Worm (Caenorhabditis elegans) whole organism, late embryonic: ENCODE results near the gene K10D11.5.

Source experiments
- C08G9.2 ChIP-seq: sonication (generic microtip); optimal IDR thresholded peaks from 2 replicates; lab custom pipeline; 2016; ENCODE audit warnings: mild to moderate bottlenecking, missing genetic modification characterization, moderate library complexity, missing compliant biosample characterization
- F13H6.1 ChIP-seq: sonication (generic microtip); optimal IDR thresholded peaks from 2 replicates; lab custom pipeline; 2016; ENCODE audit warnings: missing genetic modification characterization, missing compliant biosample characterization
- K09A11.1 ChIP-seq: sonication (generic microtip); optimal IDR thresholded peaks from 2 replicates; lab custom pipeline; 2017; ENCODE audit warnings: antibody characterized with exemption, mild to moderate bottlenecking, missing genetic modification characterization, missing compliant biosample characterization; ENCODE audit not compliant: insufficient read depth
- T23F11.4 ChIP-seq: fragments of 200-800 bp; sonication (Bioruptor generic); optimal IDR thresholded peaks from 2 replicates; lab custom pipeline; 2018; ENCODE audit warnings: mild to moderate bottlenecking, missing genetic modification characterization, missing compliant biosample characterization
- Y22D7AL.16 ChIP-seq: sonication (generic microtip); optimal IDR thresholded peaks from 2 replicates; lab custom pipeline; 2016; ENCODE audit warnings: missing genetic modification characterization, missing compliant biosample characterization
- ahr-1 ChIP-seq: sonication (generic microtip); optimal IDR thresholded peaks from 2 replicates; lab custom pipeline; 2016; ENCODE audit warnings: missing genetic modification characterization, missing compliant biosample characterization
- ceh-18 ChIP-seq: sonication (generic microtip); optimal IDR thresholded peaks from 2 replicates; lab custom pipeline; 2016; ENCODE audit warnings: missing genetic modification characterization, missing compliant biosample characterization
- ceh-22 ChIP-seq: sonication (generic microtip); optimal IDR thresholded peaks from 2 replicates; lab custom pipeline; 2017; ENCODE audit warnings: missing biosample characterization, missing genetic modification characterization
- ceh-30 ChIP-seq: fragments of 150-350 bp; optimal IDR thresholded peaks from 2 replicates; lab custom pipeline; 2014; ENCODE audit warnings: missing biosample characterization, missing genetic modification characterization
- che-1 ChIP-seq: sonication (generic microtip); optimal IDR thresholded peaks from 2 replicates; lab custom pipeline; 2016; ENCODE audit warnings: mild to moderate bottlenecking, missing genetic modification characterization, missing compliant biosample characterization
- dve-1 ChIP-seq: sonication (generic microtip); optimal IDR thresholded peaks from 2 replicates; lab custom pipeline; 2017; ENCODE audit warnings: antibody characterized with exemption, mild to moderate bottlenecking, missing genetic modification characterization, missing compliant biosample characterization
- elt-2 ChIP-seq: sonication (generic microtip); optimal IDR thresholded peaks from 2 replicates; lab custom pipeline; 2016; ENCODE audit warnings: missing genetic modification reagents, missing genetic modification characterization, missing compliant biosample characterization
- ets-4 ChIP-seq: sonication (generic microtip); optimal IDR thresholded peaks from 2 replicates; lab custom pipeline; 2016; ENCODE audit warnings: missing genetic modification characterization, missing compliant biosample characterization
- fkh-10 ChIP-seq: fragments of 150-350 bp; optimal IDR thresholded peaks from 2 replicates; lab custom pipeline; 2014; ENCODE audit warnings: missing biosample characterization, missing genetic modification reagents, missing genetic modification characterization
- gmeb-2 ChIP-seq: sonication (generic microtip); optimal IDR thresholded peaks from 2 replicates; lab custom pipeline; 2016; ENCODE audit warnings: missing genetic modification characterization, inconsistent platforms, missing compliant biosample characterization
- hlh-15 ChIP-seq: sonication (generic microtip); optimal IDR thresholded peaks from 2 replicates; lab custom pipeline; 2016; ENCODE audit warnings: missing genetic modification characterization, missing compliant biosample characterization
- hlh-30 ChIP-seq: sonication (generic microtip); optimal IDR thresholded peaks from 2 replicates; lab custom pipeline; 2017; ENCODE audit warnings: antibody characterized with exemption, missing genetic modification characterization, missing compliant biosample characterization; ENCODE audit not compliant: insufficient read depth
- hlh-8 ChIP-seq: sonication (generic microtip); optimal IDR thresholded peaks from 2 replicates; lab custom pipeline; 2016; ENCODE audit warnings: missing genotype, missing genetic modification characterization, missing compliant biosample characterization
- mec-3 ChIP-seq: sonication (generic microtip); optimal IDR thresholded peaks from 2 replicates; lab custom pipeline; 2016; ENCODE audit warnings: borderline replicate concordance, missing genetic modification characterization, missing compliant biosample characterization
- nhr-11 ChIP-seq: fragments of 150-350 bp; optimal IDR thresholded peaks from 2 replicates; lab custom pipeline; 2014; ENCODE audit warnings: missing biosample characterization, missing genetic modification characterization
- nhr-232 ChIP-seq: sonication (generic microtip); optimal IDR thresholded peaks from 2 replicates; lab custom pipeline; 2016; ENCODE audit warnings: missing genetic modification characterization, missing compliant biosample characterization
- odd-2 ChIP-seq: sonication (generic microtip); optimal IDR thresholded peaks from 2 replicates; lab custom pipeline; 2017; ENCODE audit warnings: antibody characterized with exemption, mild to moderate bottlenecking, missing genetic modification characterization, missing compliant biosample characterization
- pag-3 ChIP-seq: sonication (generic microtip); optimal IDR thresholded peaks from 2 replicates; lab custom pipeline; 2016; ENCODE audit warnings: missing compliant biosample characterization, missing genetic modification characterization, borderline replicate concordance
- pax-1 ChIP-seq: fragments of 150-350 bp; optimal IDR thresholded peaks from 2 replicates; lab custom pipeline; 2014; ENCODE audit warnings: missing biosample characterization, missing genetic modification characterization
- pha-2 ChIP-seq: sonication (generic microtip); optimal IDR thresholded peaks from 2 replicates; lab custom pipeline; 2017; ENCODE audit warnings: mild to moderate bottlenecking, missing genetic modification characterization, missing compliant biosample characterization
- pqm-1 ChIP-seq: sonication (generic microtip); optimal IDR thresholded peaks from 2 replicates; lab custom pipeline; 2016; ENCODE audit warnings: missing genetic modification characterization, missing compliant biosample characterization
- ref-2 ChIP-seq: sonication (generic microtip); optimal IDR thresholded peaks from 2 replicates; lab custom pipeline; 2016; ENCODE audit warnings: missing genetic modification characterization, missing compliant biosample characterization
- sox-2 ChIP-seq: fragments of 200-800 bp; sonication (Bioruptor generic); IDR thresholded peaks from 2 replicates; pipeline ENCODE4 v1.3.6; 2022; ENCODE audit warnings: missing genetic modification reagents, missing genetic modification characterization, missing compliant biosample characterization
- sox-4 ChIP-seq: sonication (generic microtip); optimal IDR thresholded peaks from 2 replicates; lab custom pipeline; 2017; ENCODE audit warnings: mild to moderate bottlenecking, missing genetic modification characterization, inconsistent platforms, missing compliant biosample characterization
- ttx-3 ChIP-seq: sonication (generic microtip); optimal IDR thresholded peaks from 2 replicates; lab custom pipeline; 2016; ENCODE audit warnings: missing genetic modification reagents, missing genetic modification characterization, missing compliant biosample characterization
- unc-42 ChIP-seq: sonication (generic microtip); optimal IDR thresholded peaks from 2 replicates; lab custom pipeline; 2016; ENCODE audit warnings: missing genotype, missing genetic modification characterization, missing compliant biosample characterization

The K10D11.5 gene

DNA sequence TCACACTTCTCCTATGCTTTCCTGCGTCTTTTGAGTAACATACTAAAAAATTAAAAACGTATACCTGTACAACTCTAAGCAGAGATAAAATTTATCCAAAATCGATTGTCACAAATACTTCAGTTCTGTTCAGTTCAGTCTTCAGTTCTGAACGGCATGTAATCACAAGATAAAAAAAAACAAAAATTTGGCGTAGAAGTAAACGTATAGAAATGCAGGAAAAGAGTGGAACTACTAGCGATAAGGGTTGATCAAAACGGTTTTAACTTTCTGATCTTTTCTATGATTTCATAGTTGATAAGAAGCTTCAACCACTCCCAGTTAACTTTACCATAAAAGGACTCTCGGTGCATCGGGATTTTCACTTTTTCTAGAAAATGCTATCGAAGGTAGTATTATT is 26.6 kb downstream of the K10D11.5 start, which contains the start of gene dod-22 (continued):
- TF ChIP-seq F13H6.1 (no peak), pqm-1 (tag; lab: Kevin White, UChicago) (no peak), unc-42 (tag; lab: Kevin White, UChicago) (no peak)

- TF ChIP-seq hlh-8 (tag; lab: Kevin White, UChicago) (no peak), dve-1 (tag; lab: Kevin White, UChicago) (no peak), pag-3 (no peak), nhr-232 (tag; lab: Kevin White, UChicago) (no peak), C08G9.2 (tag; lab: Kevin White, UChicago) (no peak), ref-2 (tag; lab: Kevin White, UChicago) (no peak), gmeb-2 (tag; lab: Kevin White, UChicago) (no peak), ceh-30 (no peak), K09A11.1 (tag; lab: Kevin White, UChicago) (no peak), che-1 (no peak), pha-2 (no peak), Y22D7AL.16 (no peak), pqm-1 (tag; lab: Kevin White, UChicago) (no peak), ceh-18 (no peak), ahr-1 (no peak), nhr-11 (no peak), pax-1 (tag; lab: Kevin White, UChicago) (no peak), hlh-15 (no peak), odd-2 (no peak)
Observed at ce11 chrIV:12964648-12965047, 27.0 kb downstream of the K10D11.5 start.

DNA sequence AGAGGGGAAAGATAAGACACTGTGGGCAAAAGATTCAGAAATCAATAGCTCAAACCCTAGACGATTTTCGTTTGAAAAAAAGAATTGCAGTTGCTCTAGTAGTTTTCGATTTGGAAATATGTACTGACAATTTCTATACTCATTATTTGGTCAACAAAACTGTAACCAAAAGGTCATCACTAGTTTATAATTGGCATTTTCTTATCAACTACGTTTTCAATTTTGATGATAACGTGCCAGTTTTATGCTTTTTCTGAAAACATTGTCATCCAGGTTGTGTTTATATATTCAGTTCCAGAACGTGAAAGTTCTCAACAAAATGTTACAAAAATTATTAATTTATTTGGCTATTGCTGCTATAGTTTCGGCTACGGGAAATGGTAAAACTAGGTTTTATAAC is 29.1 kb downstream of the K10D11.5 start, which contains the start of gene F55G11.8:
Gene F55G11.8, plus strand, starts transcription at position 245 of the 400 bp plus-strand sequence.
- TF ChIP-seq che-1: no peak
- peak; percentile 3 for TF ChIP-seq elt-2

ce11 chrIV:12960136-12960535 is 31.5 kb downstream of the K10D11.5 start, which contains the start of gene F55G11.7:
Gene F55G11.7, plus strand, starts transcription at chrIV:12960436.
- TF ChIP-seq sox-2 (GFP tag; lab: Robert Waterston, UW): no peak
- no peak for TF ChIP-seq ceh-22 (tag; lab: Kevin White, UChicago)
- no peak for TF ChIP-seq C08G9.2 (tag; lab: Kevin White, UChicago)
- no peak for TF ChIP-seq sox-4 (tag; lab: Kevin White, UChicago)
- no peak for TF ChIP-seq che-1
- no peak for TF ChIP-seq mec-3 (tag; lab: Kevin White, UChicago)
- TF ChIP-seq pax-1 (tag; lab: Kevin White, UChicago): no peak
- no peak for TF ChIP-seq pag-3

DNA sequence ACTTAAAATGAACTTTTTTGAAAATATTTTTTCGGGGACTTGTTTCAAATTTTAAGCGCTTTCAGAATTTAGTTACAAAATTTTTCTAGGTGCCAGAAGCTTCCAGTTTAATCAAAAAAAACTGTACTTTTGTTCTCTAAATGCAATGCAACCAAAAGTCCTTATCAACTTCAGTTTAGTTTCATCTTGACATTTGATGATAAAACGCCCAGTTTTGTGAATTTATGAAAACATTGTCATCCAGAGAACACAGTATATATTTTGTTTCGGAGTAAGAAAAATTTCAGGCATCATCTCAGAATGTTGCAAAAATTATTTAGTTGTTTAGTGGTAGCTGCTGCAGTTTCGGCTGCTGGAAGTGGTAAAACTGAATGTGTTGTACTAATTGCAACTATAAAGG is 33.9 kb downstream of the K10D11.5 start, which contains the start of gene F55G11.6:
Gene F55G11.6, plus strand, starts transcription at position 301 of the 400 bp plus-strand sequence.
- TF ChIP-seq sox-2 (GFP tag; lab: Robert Waterston, UW) (no peak), elt-2 (no peak), T23F11.4 (GFP tag; lab: Kevin White, UChicago) (no peak), hlh-30 (tag; lab: Kevin White, UChicago) (no peak), ets-4 (no peak), fkh-10 (no peak), Y22D7AL.16 (no peak), ttx-3 (tag; lab: Kevin White, UChicago) (no peak), C08G9.2 (tag; lab: Kevin White, UChicago) (no peak)

DNA sequence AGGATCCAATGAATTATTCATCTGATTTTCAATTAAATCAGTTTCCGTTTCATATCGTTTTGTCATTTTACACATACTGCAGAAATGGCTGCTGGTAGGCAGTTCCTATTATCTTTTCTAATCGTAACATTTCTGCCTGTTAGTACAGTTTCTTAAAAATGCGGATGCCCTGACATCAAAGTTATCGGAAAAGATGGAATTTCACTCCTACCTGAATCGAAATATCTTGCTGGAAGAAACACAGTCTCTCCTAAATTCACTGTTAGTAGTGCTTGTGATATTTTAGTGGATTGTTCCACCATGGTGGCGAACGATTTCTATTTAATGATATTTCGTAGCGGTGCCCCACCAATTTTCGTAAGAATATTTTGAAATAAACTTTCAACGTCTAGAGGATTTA is 43.2 kb downstream of the K10D11.5 start, which contains the start of gene F55G11.10:
Gene F55G11.10, plus strand, starts transcription at position 301 of the 400 bp plus-strand sequence.
- no peak for TF ChIP-seq ref-2 (tag; lab: Kevin White, UChicago)
- TF ChIP-seq hlh-30 (tag; lab: Kevin White, UChicago): no peak
